Worm (Caenorhabditis elegans): ENCODE data around the gene sdhb-1.

- TF ChIP-seq klf-2 (GFP tag; conservative IDR thresholded peaks at IDR 0.05) = no peak
- TF ChIP-seq ref-1 (GFP tag; conservative IDR thresholded peaks at IDR 0.05) = no peak
- no peak for TF ChIP-seq tab-1 (GFP tag; IDR thresholded peaks at IDR 0.05)
- no peak for TF ChIP-seq cog-1 (tag; optimal IDR thresholded peaks at IDR 0.05)
- no peak for TF ChIP-seq ztf-29 (GFP tag; IDR thresholded peaks at IDR 0.05)
- TF ChIP-seq med-1 (GFP tag; optimal IDR thresholded peaks at IDR 0.05; ENCODE audit: insufficient read depth) = no peak
- TF ChIP-seq ztf-23 (GFP tag; IDR thresholded peaks at IDR 0.05) = no peak
Measured at ce11 chrII:9315692-9316091, 36.8 kb downstream of the sdhb-1 start.

All from whole organism, midembryonic.